Worm (Caenorhabditis elegans) whole organism, L4/young adult: Measurements from ENCODE around the gene unc-1.

Experiments used
- W03F9.2 ChIP-seq: fragments of 150-350 bp; optimal IDR thresholded peaks from 2 replicates; lab custom pipeline; 2014; ENCODE audit warnings: missing biosample characterization, missing genetic modification characterization
- dao-5 ChIP-seq: sonication (generic microtip); optimal IDR thresholded peaks from 2 replicates; lab custom pipeline; 2016; ENCODE audit warnings: missing genotype, missing genetic modification characterization, moderate library complexity, missing compliant biosample characterization

- TF ChIP-seq dao-5 (tag; lab: Kevin White, UChicago) (no peak), W03F9.2 (no peak)
Measured at ce11 chrX:1072152-1072551, 9.9 kb upstream of the unc-1 start, which contains the start of gene lim-6.
